Fruit fly (Drosophila melanogaster): Measurements from ENCODE around the gene Ir76a.

Ir76a gene

dm6 chr3L:19804908-19805307, 5.8 kb downstream of the Ir76a start, which contains the start of the genes TORIP and Ccdc58 (continued):
- no peak for TF ChIP-seq D (optimal IDR thresholded peaks at IDR 0.05)
- no peak for TF ChIP-seq D (GFP tag; optimal IDR thresholded peaks at IDR 0.05)
- TF ChIP-seq Bgb (GFP tag; IDR thresholded peaks at IDR 0.05; ENCODE audit: partially characterized antibody): peak; percentile 72
- no peak for TF ChIP-seq CG7271 (tag; optimal IDR thresholded peaks at IDR 0.05)
- peak; percentile 17 for TF ChIP-seq pzg (GFP tag; optimal IDR thresholded peaks at IDR 0.05)
- peak; percentile 55 for TF ChIP-seq stwl (tag; optimal IDR thresholded peaks at IDR 0.05)
- no peak for TF ChIP-seq ci (GFP tag; IDR thresholded peaks at IDR 0.05)
- peak; percentile 75; the same call in 2 of the 3 replicates for TF ChIP-seq mld (GFP tag; IDR thresholded peaks at IDR 0.05; ENCODE audit: partially characterized antibody)
- TF ChIP-seq hbn (GFP tag; IDR thresholded peaks at IDR 0.05; ENCODE audit: partially characterized antibody): peak; percentile 81
- no peak for TF ChIP-seq Hr78 (GFP tag; optimal IDR thresholded peaks at IDR 0.05)
- no peak for TF ChIP-seq CG18619 (GFP tag; optimal IDR thresholded peaks at IDR 0.05)
- peak; percentile 71 for TF ChIP-seq BEAF-32 (GFP tag; optimal IDR thresholded peaks at IDR 0.05)
- TF ChIP-seq amos (GFP tag; IDR thresholded peaks at IDR 0.05; ENCODE audit: partially characterized antibody): peak; percentile 77
- TF ChIP-seq CG2129 (GFP tag; IDR thresholded peaks at IDR 0.05; ENCODE audit: partially characterized antibody): peak; percentile 67
- TF ChIP-seq CG7987 (GFP tag; optimal IDR thresholded peaks at IDR 0.05): no peak
- no peak for TF ChIP-seq chif (GFP tag; optimal IDR thresholded peaks at IDR 0.05)
- no peak for TF ChIP-seq CG17802 (tag; optimal IDR thresholded peaks at IDR 0.05)
- TF ChIP-seq CG6791 (GFP tag; IDR thresholded peaks at IDR 0.05; ENCODE audit: partially characterized antibody): peak; percentile 72
- TF ChIP-seq bbx (GFP tag; IDR thresholded peaks at IDR 0.05; ENCODE audit: partially characterized antibody): peak; percentile 77
- no peak for TF ChIP-seq CG16779 (GFP tag; IDR thresholded peaks at IDR 0.05)
- no peak for TF ChIP-seq rib (GFP tag; IDR thresholded peaks at IDR 0.05)
- TF ChIP-seq H2.0 (GFP tag; IDR thresholded peaks at IDR 0.05): no peak
- peak; percentile 55 for TF ChIP-seq MBD-R2 (GFP tag; IDR thresholded peaks at IDR 0.05)
- peak; percentile 67 for TF ChIP-seq CG14860 (GFP tag; IDR thresholded peaks at IDR 0.05; ENCODE audit: partially characterized antibody)
- peak; percentile 63; the same call in 2 of the 3 replicates for TF ChIP-seq knrl (GFP tag; IDR thresholded peaks at IDR 0.05; ENCODE audit: partially characterized antibody)
- TF ChIP-seq CG8388 (GFP tag; optimal IDR thresholded peaks at IDR 0.05): no peak
- TF ChIP-seq Deaf1 (tag; optimal IDR thresholded peaks at IDR 0.05): no peak
- peak; percentile 72 for TF ChIP-seq inv (GFP tag; IDR thresholded peaks at IDR 0.05; ENCODE audit: partially characterized antibody)
- peak; percentile 17 for TF ChIP-seq sens (GFP tag)
- peak; percentile 69; the same call in 2 of the 3 replicates for TF ChIP-seq zen2 (GFP tag; IDR thresholded peaks at IDR 0.05; ENCODE audit: partially characterized antibody)
- TF ChIP-seq CG34224 (GFP tag; IDR thresholded peaks at IDR 0.05; ENCODE audit: partially characterized antibody): peak; percentile 88
- TF ChIP-seq CG14965 (GFP tag; optimal IDR thresholded peaks at IDR 0.05; ENCODE audit: borderline replicate concordance): no peak
- 0 out of 4 replicates have a peak, but pooled peaks have one; percentile 21 for TF ChIP-seq chinmo (GFP tag; IDR thresholded peaks at IDR 0.05; ENCODE audit: partially characterized antibody)
- peak; percentile 76 for TF ChIP-seq sna (GFP tag; IDR thresholded peaks at IDR 0.05; ENCODE audit: partially characterized antibody)
- peak; percentile 65; the same call in 2 of the 3 replicates for TF ChIP-seq HLH4C (GFP tag; IDR thresholded peaks at IDR 0.05; ENCODE audit: partially characterized antibody)
- TF ChIP-seq Dp (GFP tag; optimal IDR thresholded peaks at IDR 0.05): peak; percentile 5
- peak; percentile 64 for TF ChIP-seq Dref (GFP tag; IDR thresholded peaks at IDR 0.05)
- no peak for TF ChIP-seq CG6765 (GFP tag; optimal IDR thresholded peaks at IDR 0.05)
- peak; percentile 72 for TF ChIP-seq CG16813 (GFP tag; IDR thresholded peaks at IDR 0.05; ENCODE audit: partially characterized antibody)
- TF ChIP-seq CG1603 (tag; optimal IDR thresholded peaks at IDR 0.05): no peak
- peak; percentile 4 for TF ChIP-seq phol (tag; optimal IDR thresholded peaks at IDR 0.05)
- no peak for TF ChIP-seq CG18764 (GFP tag; optimal IDR thresholded peaks at IDR 0.05)
- TF ChIP-seq Sry-β (GFP tag; optimal IDR thresholded peaks at IDR 0.05): no peak
- TF ChIP-seq MESR4 (GFP tag; optimal IDR thresholded peaks at IDR 0.05): peak; percentile 27
- peak; percentile 20 for TF ChIP-seq Sry-δ (GFP tag; optimal IDR thresholded peaks at IDR 0.05)
- no peak for TF ChIP-seq CG1832 (GFP tag; optimal IDR thresholded peaks at IDR 0.05)
- TF ChIP-seq Mrtf (GFP tag; IDR thresholded peaks at IDR 0.05): no peak
- no peak for TF ChIP-seq CG14050 (GFP tag; IDR thresholded peaks at IDR 0.05)
